Worm (Caenorhabditis elegans) whole organism, L2 larva: ENCODE results near the gene nhr-119.
A peak's percentile ranks its signal among the peaks of the same experiment; 100 is the strongest.

Experiments
- C34F6.9 ChIP-seq: fragments of 150-350 bp; optimal IDR thresholded peaks from 2 replicates; lab custom pipeline; 2014; ENCODE audit warnings: missing biosample characterization, missing genetic modification characterization
- F13H6.1 ChIP-seq: sonication (generic microtip); optimal IDR thresholded peaks from 2 replicates; lab custom pipeline; 2016; ENCODE audit warnings: missing genetic modification characterization, missing compliant biosample characterization
- R02D3.7 ChIP-seq: fragments of 150-350 bp; optimal IDR thresholded peaks from 2 replicates; lab custom pipeline; 2014; ENCODE audit warnings: missing biosample characterization, missing genetic modification characterization
- Y55F3AM.14 ChIP-seq: fragments of 200-800 bp; sonication (Bioruptor generic); optimal IDR thresholded peaks from 2 replicates; lab custom pipeline; 2018; ENCODE audit warnings: mild to moderate bottlenecking, missing genetic modification characterization, missing compliant biosample characterization
- ZK546.5 ChIP-seq: sonication (generic microtip); optimal IDR thresholded peaks from 2 replicates; lab custom pipeline; 2017; ENCODE audit warnings: missing biosample characterization, missing genetic modification characterization
- alr-1 ChIP-seq: fragments of 150-350 bp; optimal IDR thresholded peaks from 2 replicates; lab custom pipeline; 2014; ENCODE audit warnings: missing biosample characterization, missing genetic modification characterization
- aly-2 ChIP-seq: fragments of 150-350 bp; optimal IDR thresholded peaks from 2 replicates; lab custom pipeline; 2014; ENCODE audit warnings: missing biosample characterization, missing genetic modification characterization
- ama-1 ChIP-seq: fragments of 150-350 bp; optimal IDR thresholded peaks from 2 replicates; lab custom pipeline; 2018; ENCODE audit warnings: inconsistent platforms
- blmp-1 ChIP-seq: sonication (generic microtip); optimal IDR thresholded peaks from 2 replicates; lab custom pipeline; 2017; ENCODE audit warnings: missing genetic modification characterization, mild to moderate bottlenecking, missing compliant biosample characterization, antibody characterized with exemption, moderate library complexity; ENCODE audit not compliant: insufficient read depth
- ceh-16 ChIP-seq: fragments of 150-350 bp; optimal IDR thresholded peaks from 2 replicates; lab custom pipeline; 2014; ENCODE audit warnings: missing biosample characterization, missing genetic modification characterization
- ceh-82 ChIP-seq: fragments of 150-350 bp; optimal IDR thresholded peaks from 2 replicates; lab custom pipeline; 2014; ENCODE audit warnings: missing biosample characterization, missing genetic modification characterization
- crh-2 ChIP-seq: sonication (generic microtip); optimal IDR thresholded peaks from 2 replicates; lab custom pipeline; 2017; ENCODE audit warnings: missing biosample characterization, missing genetic modification characterization
- dmd-4 ChIP-seq: sonication (generic microtip); optimal IDR thresholded peaks from 2 replicates; lab custom pipeline; 2017; ENCODE audit warnings: missing biosample characterization, missing genetic modification characterization
- egl-27 ChIP-seq: sonication (generic microtip); optimal IDR thresholded peaks from 3 replicates; lab custom pipeline; 2017; ENCODE audit warnings: missing biosample characterization, missing genetic modification reagents, missing genetic modification characterization
- elt-1 ChIP-seq: fragments of 150-350 bp; optimal IDR thresholded peaks from 2 replicates; lab custom pipeline; 2014; ENCODE audit warnings: missing biosample characterization, missing genetic modification characterization
- elt-3 ChIP-seq: sonication (generic microtip); optimal IDR thresholded peaks from 2 replicates; lab custom pipeline; 2017; ENCODE audit warnings: missing biosample characterization, missing genetic modification characterization
- fos-1 ChIP-seq: fragments of 150-350 bp; optimal IDR thresholded peaks from 2 replicates; lab custom pipeline; 2014; ENCODE audit warnings: missing biosample characterization, missing genetic modification characterization
- gmeb-1 ChIP-seq: fragments of 150-350 bp; optimal IDR thresholded peaks from 2 replicates; lab custom pipeline; 2014; ENCODE audit warnings: missing biosample characterization, missing genetic modification characterization
- lin-13 ChIP-seq: fragments of 150-350 bp; optimal IDR thresholded peaks from 2 replicates; lab custom pipeline; 2014; ENCODE audit warnings: missing biosample characterization, missing genetic modification reagents, missing genetic modification characterization
- lin-39 ChIP-seq: fragments of 150-350 bp; optimal IDR thresholded peaks from 2 replicates; lab custom pipeline; 2014; ENCODE audit warnings: missing biosample characterization, missing genetic modification reagents, missing genetic modification characterization
- lsy-2 ChIP-seq, 2 experiments: fragments of 150-350 bp in 1 of 2; sonication (generic microtip) in 1 of 2; optimal IDR thresholded peaks; 2 replicates each; lab custom pipeline; 2014 to 2017; ENCODE audit warnings: missing biosample characterization in 2 of 2, missing genetic modification characterization in 2 of 2
- mab-5 ChIP-seq: fragments of 150-350 bp; optimal IDR thresholded peaks from 2 replicates; lab custom pipeline; 2014; ENCODE audit warnings: missing biosample characterization, missing genetic modification characterization
- mbf-1 ChIP-seq: sonication (generic microtip); optimal IDR thresholded peaks from 2 replicates; lab custom pipeline; 2017; ENCODE audit warnings: missing biosample characterization, missing genetic modification characterization
- mdl-1 ChIP-seq, 2 experiments: fragments of 150-350 bp in 1 of 2; sonication (generic microtip) in 1 of 2; optimal IDR thresholded peaks; 2 replicates each; lab custom pipeline; 2017; ENCODE audit warnings: missing biosample characterization in 2 of 2, missing genetic modification characterization in 2 of 2
- nhr-10 ChIP-seq: sonication (generic microtip); optimal IDR thresholded peaks from 2 replicates; lab custom pipeline; 2017; ENCODE audit warnings: missing biosample characterization, missing genetic modification characterization
- nhr-11 ChIP-seq: fragments of 150-350 bp; optimal IDR thresholded peaks from 2 replicates; lab custom pipeline; 2014; ENCODE audit warnings: missing biosample characterization, missing genetic modification characterization
- nhr-12 ChIP-seq: fragments of 150-350 bp; optimal IDR thresholded peaks from 2 replicates; lab custom pipeline; 2014; ENCODE audit warnings: missing biosample characterization, missing genetic modification characterization
- nhr-129 ChIP-seq: fragments of 150-350 bp; optimal IDR thresholded peaks from 2 replicates; lab custom pipeline; 2014; ENCODE audit warnings: missing biosample characterization, missing genetic modification characterization
- nhr-21 ChIP-seq: fragments of 150-350 bp; optimal IDR thresholded peaks from 2 replicates; lab custom pipeline; 2014; ENCODE audit warnings: missing biosample characterization, missing genetic modification characterization
- nhr-237 ChIP-seq: fragments of 150-350 bp; optimal IDR thresholded peaks from 2 replicates; lab custom pipeline; 2014; ENCODE audit warnings: missing biosample characterization, missing genetic modification characterization
- nhr-25 ChIP-seq: fragments of 150-350 bp; sonication (generic microtip); optimal IDR thresholded peaks from 3 replicates; lab custom pipeline; 2014; ENCODE audit warnings: missing biosample characterization, missing genetic modification characterization
- nhr-6 ChIP-seq: fragments of 150-350 bp; optimal IDR thresholded peaks from 2 replicates; lab custom pipeline; 2014; ENCODE audit warnings: missing biosample characterization, missing genetic modification characterization
- nhr-77 ChIP-seq: fragments of 150-350 bp; optimal IDR thresholded peaks from 2 replicates; lab custom pipeline; 2014; ENCODE audit warnings: missing biosample characterization, missing genetic modification characterization
- peb-1 ChIP-seq: fragments of 150-350 bp; optimal IDR thresholded peaks from 2 replicates; lab custom pipeline; 2014; ENCODE audit warnings: missing biosample characterization, missing genetic modification characterization
- sem-4 ChIP-seq: fragments of 150-350 bp; optimal IDR thresholded peaks from 2 replicates; lab custom pipeline; 2014; ENCODE audit warnings: missing biosample characterization, missing genetic modification reagents, missing genetic modification characterization
- skn-1 ChIP-seq: sonication (generic microtip); optimal IDR thresholded peaks from 2 replicates; lab custom pipeline; 2017; ENCODE audit warnings: missing biosample characterization, missing genetic modification characterization
- sma-3 ChIP-seq: sonication (generic microtip); optimal IDR thresholded peaks from 2 replicates; lab custom pipeline; 2016; ENCODE audit warnings: missing genetic modification reagents, missing genetic modification characterization, missing compliant biosample characterization
- sma-9 ChIP-seq, 2 experiments: fragments of 150-350 bp in 1 of 2; sonication (generic microtip) in 1 of 2; optimal IDR thresholded peaks; 2 replicates each; lab custom pipeline; 2014 to 2016; ENCODE audit warnings: missing genetic modification characterization in 2 of 2, mild to moderate bottlenecking in 1 of 2, missing biosample characterization in 1 of 2, missing compliant biosample characterization in 1 of 2, missing genetic modification reagents in 1 of 2, moderate library complexity in 1 of 2
- snpc-4 ChIP-seq: fragments of 150-350 bp; optimal IDR thresholded peaks from 2 replicates; lab custom pipeline; 2014; ENCODE audit warnings: missing biosample characterization, missing genetic modification characterization
- unc-39 ChIP-seq: fragments of 150-350 bp; optimal IDR thresholded peaks from 2 replicates; lab custom pipeline; 2014; ENCODE audit warnings: missing biosample characterization, missing genetic modification characterization
- unc-55 ChIP-seq: fragments of 150-350 bp; sonication (generic microtip); optimal IDR thresholded peaks from 3 replicates; lab custom pipeline; 2014; ENCODE audit warnings: missing biosample characterization, missing genetic modification reagents, missing genetic modification characterization
- zag-1 ChIP-seq: fragments of 150-350 bp; optimal IDR thresholded peaks from 2 replicates; lab custom pipeline; 2014; ENCODE audit warnings: missing biosample characterization, missing genetic modification characterization
- ztf-1 ChIP-seq: fragments of 200-800 bp; sonication (Bioruptor generic); conservative IDR thresholded peaks from 2 replicates; pipeline ENCODE4 v1.3.6; 2022; ENCODE audit warnings: missing genetic modification characterization, missing compliant biosample characterization
- ztf-11 ChIP-seq: sonication (generic microtip); optimal IDR thresholded peaks from 2 replicates; lab custom pipeline; 2017; ENCODE audit warnings: missing biosample characterization, missing genetic modification characterization
- ztf-4 ChIP-seq: fragments of 150-350 bp; optimal IDR thresholded peaks from 2 replicates; lab custom pipeline; 2014; ENCODE audit warnings: missing biosample characterization, missing genetic modification characterization

The nhr-119 gene

ce11 chrII:2752536-2752935 lies 47.9 kb downstream of the nhr-119 start, which contains the start of gene F29A7.6 (continued):
- TF ChIP-seq F13H6.1 (tag; lab: Kevin White, UChicago) (peak; percentile 67), snpc-4 (tag; lab: Kevin White, UChicago) (no peak), ceh-16 (tag; lab: Kevin White, UChicago) (no peak), C34F6.9 (peak; percentile 79), unc-39 (tag; lab: Kevin White, UChicago) (no peak), nhr-237 (no peak), R02D3.7 (tag; lab: Kevin White, UChicago) (no peak)
- TF ChIP-seq, all 48 proteins: peak for 10

- TF ChIP-seq unc-39 (tag; lab: Kevin White, UChicago) (no peak), ama-1 (lab: Kevin White, UChicago) (no peak), ztf-4 (tag; lab: Kevin White, UChicago) (no peak), ZK546.5 (no peak), alr-1 (no peak), dmd-4 (no peak), nhr-237 (no peak), lsy-2 (tag; optimal IDR thresholded peaks at IDR 0.05; lab: Kevin White, UChicago) (no peak), ztf-1 (GFP tag; lab: Robert Waterston, UW) (no peak), nhr-25 (tag; lab: Kevin White, UChicago) (no peak)
Measured at ce11 chrII:2751278-2751677, 49.1 kb downstream of the nhr-119 start.

ce11 chrII:2749595-2750048 lies 50.8 kb downstream of the nhr-119 start, which contains the start of gene F29A7.4:
F29A7.4 (plus strand) TSS chrII:2749998.
- TF ChIP-seq skn-1 (no peak), fos-1 (tag; lab: Kevin White, UChicago) (peak; percentile 72)

ce11 chrII:2747956-2748621 lies 52.3 kb downstream of the nhr-119 start:
- TF ChIP-seq unc-39 (tag; lab: Kevin White, UChicago) = no peak
- TF ChIP-seq nhr-237 = no peak
- no peak for TF ChIP-seq fos-1 (tag; lab: Kevin White, UChicago)
- TF ChIP-seq lin-39 (tag; lab: Kevin White, UChicago) = no peak
- peak; percentile 82 for TF ChIP-seq zag-1 (tag; lab: Kevin White, UChicago)
- peak in 1 of 2 experiments; percentile 41 for TF ChIP-seq mdl-1 (tag; optimal IDR thresholded peaks at IDR 0.05; lab: Kevin White, UChicago)
- TF ChIP-seq nhr-11 (tag; lab: Kevin White, UChicago) = no peak
- TF ChIP-seq nhr-21 (tag; lab: Kevin White, UChicago) = no peak
- no peak for TF ChIP-seq ztf-1 (GFP tag; lab: Robert Waterston, UW)
- TF ChIP-seq sma-3 (GFP tag; lab: Kevin White, UChicago) = no peak
- peak; percentile 15 for TF ChIP-seq nhr-6 (tag; lab: Kevin White, UChicago)
- no peak for TF ChIP-seq R02D3.7 (tag; lab: Kevin White, UChicago)
- TF ChIP-seq gmeb-1 (tag; lab: Kevin White, UChicago) = no peak
- TF ChIP-seq elt-1 (tag; lab: Kevin White, UChicago) = no peak
- TF ChIP-seq ztf-4 (tag; lab: Kevin White, UChicago) = no peak
- peak; percentile 22 to 68 for TF ChIP-seq lsy-2 (tag; optimal IDR thresholded peaks at IDR 0.05; lab: Kevin White, UChicago)
- peak; percentile 73 for TF ChIP-seq nhr-129 (tag; lab: Kevin White, UChicago)
- no peak for TF ChIP-seq lin-13
- TF ChIP-seq skn-1 = no peak
- TF ChIP-seq crh-2 = peak; percentile 28
- TF ChIP-seq ztf-11 (tag; lab: Kevin White, UChicago) = no peak
- TF ChIP-seq peb-1 = no peak
- no peak for TF ChIP-seq nhr-25 (tag; lab: Kevin White, UChicago)
- TF ChIP-seq aly-2 = no peak
- TF ChIP-seq sem-4 (tag; lab: Kevin White, UChicago) = no peak
- peak; percentile 23 for TF ChIP-seq egl-27
- no peak for TF ChIP-seq nhr-10
- TF ChIP-seq sma-9 (GFP tag; optimal IDR thresholded peaks at IDR 0.05; lab: Kevin White, UChicago) = no peak
- no peak for TF ChIP-seq sma-9 (tag; optimal IDR thresholded peaks at IDR 0.05; lab: Kevin White, UChicago)
- TF ChIP-seq mbf-1 = no peak
- no peak for TF ChIP-seq Y55F3AM.14 (GFP tag; lab: Kevin White, UChicago)
- TF ChIP-seq nhr-12 (tag; lab: Kevin White, UChicago) = no peak
- TF ChIP-seq ama-1 (lab: Kevin White, UChicago) = no peak
- peak; percentile 29 for TF ChIP-seq mab-5 (tag; lab: Kevin White, UChicago)
- peak; percentile 87 for TF ChIP-seq unc-55 (GFP tag; lab: Kevin White, UChicago)
- no peak for TF ChIP-seq ceh-16 (tag; lab: Kevin White, UChicago)
- TF ChIP-seq ceh-82 = peak; percentile 56
- no peak for TF ChIP-seq nhr-77 (tag; lab: Kevin White, UChicago)
- TF ChIP-seq F13H6.1 (tag; lab: Kevin White, UChicago) = peak; percentile 74
- no peak for TF ChIP-seq elt-3 (tag; lab: Kevin White, UChicago)
- no peak for TF ChIP-seq blmp-1
- peak; percentile 90 for TF ChIP-seq C34F6.9
- no peak for TF ChIP-seq ZK546.5
- no peak for TF ChIP-seq alr-1
